Fruit fly (Drosophila melanogaster): ENCODE data around the gene Alp10.

- no peak for TF ChIP-seq CG1620 (GFP tag; optimal IDR thresholded peaks at IDR 0.05)
- no peak for TF ChIP-seq CG7045 (GFP tag; optimal IDR thresholded peaks at IDR 0.05)
- no peak for TF ChIP-seq Hr96 (GFP tag; optimal IDR thresholded peaks at IDR 0.05)
- TF ChIP-seq cnc (optimal IDR thresholded peaks at IDR 0.05), result no peak
- no peak for TF ChIP-seq Clk (GFP tag; optimal IDR thresholded peaks at IDR 0.05)
- TF ChIP-seq Mnt (GFP tag; optimal IDR thresholded peaks at IDR 0.05), result no peak
- no peak for TF ChIP-seq bab1 (GFP tag; optimal IDR thresholded peaks at IDR 0.05)
- TF ChIP-seq tj (GFP tag; optimal IDR thresholded peaks at IDR 0.05), result no peak
- no peak for TF ChIP-seq pad (GFP tag; optimal IDR thresholded peaks at IDR 0.05)
- TF ChIP-seq Crg-1 (GFP tag; optimal IDR thresholded peaks at IDR 0.05), result no peak
- TF ChIP-seq CG5204 (GFP tag; optimal IDR thresholded peaks at IDR 0.05), result no peak
- TF ChIP-seq CG12768 (GFP tag; optimal IDR thresholded peaks at IDR 0.05), result no peak
- no peak for TF ChIP-seq ovo (GFP tag; optimal IDR thresholded peaks at IDR 0.05)
Observed at dm6 chr3L:5617395-5617794, 22.3 kb upstream of the Alp10 start.

All from whole organism, adult.